Worm (Caenorhabditis elegans) whole organism, L3 larva: ENCODE data around the gene nhr-267.

ENCODE experiments used
- ZK546.5 ChIP-seq: sonication (generic microtip); optimal IDR thresholded peaks from 2 replicates; lab custom pipeline; 2017; ENCODE audit warnings: missing biosample characterization, missing genetic modification characterization
- aly-2 ChIP-seq: fragments of 150-350 bp; optimal IDR thresholded peaks from 2 replicates; lab custom pipeline; 2014; ENCODE audit warnings: missing biosample characterization, missing genetic modification characterization
- ama-1 ChIP-seq: fragments of 150-350 bp; optimal IDR thresholded peaks from 2 replicates; lab custom pipeline; 2018
- ceh-16 ChIP-seq: sonication (generic microtip); optimal IDR thresholded peaks from 2 replicates; lab custom pipeline; 2017; ENCODE audit warnings: missing biosample characterization, missing genetic modification characterization
- ceh-28 ChIP-seq: fragments of 150-350 bp; optimal IDR thresholded peaks from 2 replicates; lab custom pipeline; 2014; ENCODE audit warnings: missing biosample characterization, missing genetic modification reagents, missing genetic modification characterization
- ceh-9 ChIP-seq: sonication (generic microtip); optimal IDR thresholded peaks from 2 replicates; lab custom pipeline; 2018; ENCODE audit warnings: missing biosample characterization, missing genetic modification characterization
- daf-12 ChIP-seq: fragments of 150-350 bp; optimal IDR thresholded peaks from 2 replicates; lab custom pipeline; 2014; ENCODE audit warnings: missing biosample characterization, missing genetic modification reagents, missing genetic modification characterization
- egl-5 ChIP-seq: fragments of 150-350 bp; optimal IDR thresholded peaks from 2 replicates; lab custom pipeline; 2017; ENCODE audit warnings: missing biosample characterization, missing genetic modification reagents, missing genetic modification characterization, inconsistent platforms
- elt-1 ChIP-seq: fragments of 150-350 bp; optimal IDR thresholded peaks from 2 replicates; lab custom pipeline; 2014; ENCODE audit warnings: missing biosample characterization, missing genetic modification characterization
- elt-2 ChIP-seq: sonication (generic microtip); optimal IDR thresholded peaks from 2 replicates; lab custom pipeline; 2016; ENCODE audit warnings: missing genetic modification reagents, mild to moderate bottlenecking, missing genetic modification characterization, missing compliant biosample characterization
- elt-3 ChIP-seq, 3 experiments: fragments of 150-350 bp in 1 of 3; sonication (generic microtip) in 2 of 3; optimal IDR thresholded peaks; 2 replicates in 2 of 3; 4 replicates in 1 of 3; lab custom pipeline; 2014 to 2017; ENCODE audit warnings: missing biosample characterization in 3 of 3, missing genetic modification characterization in 3 of 3
- fkh-2 ChIP-seq: fragments of 150-350 bp; optimal IDR thresholded peaks from 2 replicates; lab custom pipeline; 2014; ENCODE audit warnings: missing biosample characterization, missing genetic modification reagents, missing genetic modification characterization
- fos-1 ChIP-seq: fragments of 150-350 bp; optimal IDR thresholded peaks from 2 replicates; lab custom pipeline; 2014; ENCODE audit warnings: missing biosample characterization, missing genetic modification characterization
- hmg-11 ChIP-seq: sonication (generic microtip); optimal IDR thresholded peaks from 2 replicates; lab custom pipeline; 2016; ENCODE audit warnings: missing genetic modification characterization, missing compliant biosample characterization
- jun-1 ChIP-seq: fragments of 150-350 bp; optimal IDR thresholded peaks from 2 replicates; lab custom pipeline; 2014; ENCODE audit warnings: missing biosample characterization, missing genetic modification reagents, missing genetic modification characterization
- lin-15B ChIP-seq: fragments of 150-350 bp; optimal IDR thresholded peaks from 2 replicates; lab custom pipeline; 2014; ENCODE audit warnings: missing biosample characterization, missing genetic modification characterization
- lin-39 ChIP-seq: fragments of 150-350 bp; optimal IDR thresholded peaks from 2 replicates; lab custom pipeline; 2018; ENCODE audit warnings: missing biosample characterization, missing genetic modification reagents, missing genetic modification characterization
- lsy-12 ChIP-seq: sonication (generic microtip); optimal IDR thresholded peaks from 2 replicates; lab custom pipeline; 2016; ENCODE audit warnings: mild to moderate bottlenecking, missing genetic modification characterization, missing compliant biosample characterization
- mdl-1 ChIP-seq: fragments of 150-350 bp; optimal IDR thresholded peaks from 2 replicates; lab custom pipeline; 2014; ENCODE audit warnings: missing biosample characterization, missing genetic modification characterization
- nfya-1 ChIP-seq: sonication (generic microtip); optimal IDR thresholded peaks from 2 replicates; lab custom pipeline; 2017; ENCODE audit warnings: missing genetic modification characterization, mild to moderate bottlenecking, missing compliant biosample characterization, antibody characterized with exemption, moderate library complexity; ENCODE audit not compliant: insufficient read depth
- nhr-11 ChIP-seq: fragments of 150-350 bp; optimal IDR thresholded peaks from 2 replicates; lab custom pipeline; 2014; ENCODE audit warnings: missing biosample characterization, missing genetic modification characterization
- nhr-12 ChIP-seq: fragments of 150-350 bp; optimal IDR thresholded peaks from 2 replicates; lab custom pipeline; 2014; ENCODE audit warnings: missing biosample characterization, missing genetic modification characterization
- nhr-23 ChIP-seq: fragments of 150-350 bp; optimal IDR thresholded peaks from 2 replicates; lab custom pipeline; 2014; ENCODE audit warnings: missing biosample characterization, missing genetic modification reagents, missing genetic modification characterization
- nhr-237 ChIP-seq: fragments of 150-350 bp; optimal IDR thresholded peaks from 2 replicates; lab custom pipeline; 2014; ENCODE audit warnings: missing biosample characterization, missing genetic modification characterization
- nhr-25 ChIP-seq: sonication (generic microtip); optimal IDR thresholded peaks from 2 replicates; lab custom pipeline; 2017; ENCODE audit warnings: missing biosample characterization, missing genetic modification characterization
- nhr-43 ChIP-seq: sonication (generic microtip); optimal IDR thresholded peaks from 2 replicates; lab custom pipeline; 2016; ENCODE audit warnings: mild to moderate bottlenecking, missing genetic modification characterization, missing compliant biosample characterization; ENCODE audit not compliant: poor library complexity, severe bottlenecking
- nhr-76 ChIP-seq: fragments of 150-350 bp; sonication (generic microtip); optimal IDR thresholded peaks from 5 replicates; lab custom pipeline; 2014; ENCODE audit warnings: missing biosample characterization, missing genetic modification characterization
- nhr-77 ChIP-seq: fragments of 150-350 bp; optimal IDR thresholded peaks from 2 replicates; lab custom pipeline; 2014; ENCODE audit warnings: missing biosample characterization, missing genetic modification characterization
- pha-4 ChIP-seq: fragments of 150-350 bp; optimal IDR thresholded peaks from 2 replicates; lab custom pipeline; 2014; ENCODE audit warnings: missing biosample characterization, missing genetic modification reagents, missing genetic modification characterization
- pqm-1 ChIP-seq: fragments of 150-350 bp; optimal IDR thresholded peaks from 2 replicates; lab custom pipeline; 2017; ENCODE audit warnings: missing biosample characterization, missing genetic modification characterization, inconsistent platforms
- sea-2 ChIP-seq: fragments of 150-350 bp; sonication (generic microtip); optimal IDR thresholded peaks from 4 replicates; lab custom pipeline; 2014; ENCODE audit warnings: missing biosample characterization, missing genetic modification reagents, missing genetic modification characterization
- skn-1 ChIP-seq: fragments of 150-350 bp; optimal IDR thresholded peaks from 2 replicates; lab custom pipeline; 2014; ENCODE audit warnings: missing biosample characterization, missing genetic modification characterization
- snpc-4 ChIP-seq: fragments of 150-350 bp; optimal IDR thresholded peaks from 2 replicates; lab custom pipeline; 2014; ENCODE audit warnings: missing biosample characterization, missing genetic modification characterization
- tbx-2 ChIP-seq: sonication (generic microtip); optimal IDR thresholded peaks from 2 replicates; lab custom pipeline; 2016; ENCODE audit warnings: mild to moderate bottlenecking, missing genetic modification characterization, missing compliant biosample characterization
- unc-39 ChIP-seq: sonication (generic microtip); optimal IDR thresholded peaks from 4 replicates; lab custom pipeline; 2017; ENCODE audit warnings: missing biosample characterization, missing genetic modification characterization
- unc-62 ChIP-seq: fragments of 150-350 bp; sonication (generic microtip); optimal IDR thresholded peaks from 4 replicates; lab custom pipeline; 2014; ENCODE audit warnings: missing biosample characterization, missing genetic modification reagents, missing genetic modification characterization
- zag-1 ChIP-seq: fragments of 150-350 bp; optimal IDR thresholded peaks from 2 replicates; lab custom pipeline; 2014; ENCODE audit warnings: missing biosample characterization, missing genetic modification characterization
- ztf-11 ChIP-seq: fragments of 150-350 bp; optimal IDR thresholded peaks from 2 replicates; lab custom pipeline; 2014; ENCODE audit warnings: missing biosample characterization, missing genetic modification characterization
- ztf-4 ChIP-seq: fragments of 150-350 bp; optimal IDR thresholded peaks from 2 replicates; lab custom pipeline; 2014; ENCODE audit warnings: missing biosample characterization, missing genetic modification characterization

The nhr-267 gene

DNA sequence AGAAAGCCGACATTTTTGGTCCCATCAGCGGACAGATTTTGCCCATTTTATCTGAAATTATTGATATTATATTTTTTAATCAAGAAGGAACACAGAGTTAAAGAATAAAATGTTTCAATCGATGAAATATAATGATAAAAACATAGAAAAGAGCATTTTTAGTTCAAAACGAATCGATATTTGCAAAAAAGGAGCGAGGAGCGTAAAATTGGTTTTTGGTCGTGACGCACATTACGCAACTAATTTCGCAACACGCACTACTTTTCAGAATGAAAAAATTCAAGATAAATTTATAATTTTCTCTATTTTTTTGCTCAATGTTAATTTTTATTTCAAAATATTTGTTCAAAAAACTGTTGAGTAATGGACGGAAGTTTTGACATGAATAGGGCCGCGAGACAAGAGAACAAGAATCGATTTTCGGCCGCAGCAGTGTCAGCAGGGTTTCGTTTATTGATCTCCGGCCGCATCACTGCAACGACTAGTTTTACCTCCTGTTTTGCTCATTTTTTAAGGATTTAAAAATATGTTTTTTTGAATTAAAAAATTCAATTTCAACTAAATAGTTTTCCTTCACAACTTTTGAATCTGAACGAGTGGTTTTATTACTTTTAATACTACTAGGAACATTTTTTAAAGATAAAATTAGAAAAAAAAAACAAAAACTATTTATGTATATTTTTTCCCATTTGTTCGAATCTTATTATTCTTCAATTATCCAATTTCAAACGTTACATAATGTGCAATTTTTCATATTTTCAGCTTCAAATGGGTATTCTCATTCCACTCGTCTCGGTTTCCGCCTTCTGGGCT is 35.0 kb upstream of the nhr-267 start, which contains the start of the genes F49C12.12 and vha-17:
TSS of gene F49C12.12 (minus strand) at position 51 of the 813 bp plus-strand sequence.
TSS of gene vha-17 (plus strand) at position 763 of the 813 bp plus-strand sequence.
- TF ChIP-seq unc-39 (tag; lab: Kevin White, UChicago), result no peak
- TF ChIP-seq lin-39 (tag; lab: Kevin White, UChicago), result no peak
- no peak for TF ChIP-seq daf-12 (tag; lab: Kevin White, UChicago)
- peak; percentile 0 for TF ChIP-seq hmg-11 (tag; lab: Kevin White, UChicago)
- TF ChIP-seq ceh-28 (tag; lab: Kevin White, UChicago), result peak; percentile 38
- no peak for TF ChIP-seq ZK546.5 (tag; lab: Kevin White, UChicago)
- TF ChIP-seq ama-1 (lab: Kevin White, UChicago), result no peak
- TF ChIP-seq pha-4 (tag; lab: Kevin White, UChicago), result peak; percentile 22
- peak; percentile 5 for TF ChIP-seq skn-1 (tag; lab: Kevin White, UChicago)
- peak; percentile 54 for TF ChIP-seq nfya-1
- TF ChIP-seq nhr-11 (tag; lab: Kevin White, UChicago), result no peak
- no peak for TF ChIP-seq elt-3 (tag; optimal IDR thresholded peaks at IDR 0.05; lab: Kevin White, UChicago)
- no peak for TF ChIP-seq nhr-237 (tag; lab: Kevin White, UChicago)
- TF ChIP-seq elt-2 (tag; lab: Kevin White, UChicago), result peak; percentile 43
- TF ChIP-seq snpc-4, result peak; percentile 29
- TF ChIP-seq fos-1 (tag; lab: Kevin White, UChicago), result no peak
- TF ChIP-seq nhr-23 (tag; lab: Kevin White, UChicago), result peak; percentile 9
- no peak for TF ChIP-seq zag-1 (tag; lab: Kevin White, UChicago)
- TF ChIP-seq jun-1 (tag; lab: Kevin White, UChicago), result peak; percentile 1
- TF ChIP-seq ceh-9 (tag; lab: Kevin White, UChicago), result no peak
- no peak for TF ChIP-seq unc-62 (GFP tag; lab: Kevin White, UChicago)
- no peak for TF ChIP-seq nhr-43 (tag; lab: Kevin White, UChicago)
- no peak for TF ChIP-seq lsy-12 (tag; lab: Kevin White, UChicago)
- TF ChIP-seq lin-15B (tag; lab: Kevin White, UChicago), result peak; percentile 9

ce11 chrIV:9320023-9320422 is 33.8 kb upstream of the nhr-267 start:
- TF ChIP-seq snpc-4 (no peak), ceh-28 (tag; lab: Kevin White, UChicago) (no peak), ztf-4 (tag; lab: Kevin White, UChicago) (no peak), pha-4 (tag; lab: Kevin White, UChicago) (no peak), pqm-1 (no peak), ceh-9 (tag; lab: Kevin White, UChicago) (no peak), fkh-2 (tag; lab: Kevin White, UChicago) (no peak), fos-1 (tag; lab: Kevin White, UChicago) (no peak), ceh-16 (tag; lab: Kevin White, UChicago) (no peak), tbx-2 (tag; lab: Kevin White, UChicago) (no peak), nhr-25 (no peak), elt-2 (tag; lab: Kevin White, UChicago) (no peak), aly-2 (no peak), lsy-12 (tag; lab: Kevin White, UChicago) (no peak), ztf-11 (tag; lab: Kevin White, UChicago) (no peak), elt-1 (tag; lab: Kevin White, UChicago) (no peak)

DNA sequence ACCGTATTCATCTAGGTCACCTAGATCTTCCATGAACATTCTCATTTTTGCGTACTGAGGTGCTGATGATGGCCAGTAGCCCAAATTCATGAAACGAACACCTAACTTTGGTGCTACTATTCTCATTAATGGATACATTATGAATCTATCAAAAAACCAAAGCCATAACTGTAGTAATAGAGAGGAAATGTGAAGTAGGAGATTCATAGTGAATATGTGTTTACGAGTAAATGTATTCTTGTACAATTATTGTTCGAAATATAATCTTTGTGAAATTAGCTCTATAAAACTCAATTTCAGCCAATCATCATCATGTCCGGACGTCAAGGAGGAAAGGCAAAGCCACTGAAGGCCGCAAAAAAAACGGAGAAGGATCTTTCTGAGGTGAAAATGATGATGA is 32.9 kb upstream of the nhr-267 start, which contains the start of the genes F49C12.11 and nemt-1:
TSS of gene F49C12.11 (plus strand) at position 301 of the 400 bp plus-strand sequence.
TSS of gene nemt-1 (minus strand) at position 360 of the 400 bp plus-strand sequence.
- no peak for TF ChIP-seq nhr-23 (tag; lab: Kevin White, UChicago)
- TF ChIP-seq tbx-2 (tag; lab: Kevin White, UChicago), result no peak
- TF ChIP-seq ztf-4 (tag; lab: Kevin White, UChicago), result no peak
- TF ChIP-seq sea-2, result no peak
- TF ChIP-seq lin-39 (tag; lab: Kevin White, UChicago), result no peak
- no peak for TF ChIP-seq egl-5 (tag; lab: Kevin White, UChicago)
- no peak for TF ChIP-seq mdl-1 (tag; lab: Kevin White, UChicago)
- no peak for TF ChIP-seq ceh-9 (tag; lab: Kevin White, UChicago)
- TF ChIP-seq fos-1 (tag; lab: Kevin White, UChicago), result no peak
- no peak for TF ChIP-seq nhr-77
- TF ChIP-seq nhr-76, result no peak
- TF ChIP-seq nhr-12 (tag; lab: Kevin White, UChicago), result no peak
- TF ChIP-seq nhr-237 (tag; lab: Kevin White, UChicago), result no peak
- TF ChIP-seq ceh-28 (tag; lab: Kevin White, UChicago), result no peak
- no peak for TF ChIP-seq lsy-12 (tag; lab: Kevin White, UChicago)
- TF ChIP-seq nfya-1, result no peak
- TF ChIP-seq, all 47 proteins: peak for 0
